Worm (Caenorhabditis elegans) whole organism, midembryonic: ENCODE measurements around the gene grl-20.

Source experiments
- T22C8.4 ChIP-seq: fragments of 200-800 bp; sonication (Bioruptor generic); IDR thresholded peaks from 2 replicates; pipeline ENCODE4 v1.3.6; 2022; ENCODE audit warnings: missing genetic modification characterization, missing compliant biosample characterization
- flt-1 ChIP-seq: fragments of 200-800 bp; sonication (Bioruptor generic); IDR thresholded peaks from 2 replicates; pipeline ENCODE4 v1.3.6; 2022; ENCODE audit warnings: missing genetic modification characterization, missing compliant biosample characterization
- klf-2 ChIP-seq: fragments of 200-800 bp; sonication (Bioruptor generic); conservative IDR thresholded peaks from 2 replicates; pipeline ENCODE4 v1.3.6; 2022; ENCODE audit warnings: missing genetic modification reagents, missing genetic modification characterization, missing compliant biosample characterization
- med-1 ChIP-seq: sonication (generic microtip); optimal IDR thresholded peaks from 2 replicates; lab custom pipeline; 2017; ENCODE audit warnings: missing genetic modification characterization, mild to moderate bottlenecking, missing compliant biosample characterization, antibody characterized with exemption, missing genetic modification reagents; ENCODE audit not compliant: insufficient read depth
- ref-1 ChIP-seq: fragments of 200-800 bp; sonication (Bioruptor generic); conservative IDR thresholded peaks from 2 replicates; pipeline ENCODE4 v1.3.6; 2022; ENCODE audit warnings: missing genetic modification reagents, missing genetic modification characterization, missing compliant biosample characterization
- tab-1 ChIP-seq: fragments of 200-800 bp; sonication (Bioruptor generic); IDR thresholded peaks from 2 replicates; pipeline ENCODE4 v1.3.6; 2022; ENCODE audit warnings: missing genetic modification characterization, missing compliant biosample characterization
- ztf-23 ChIP-seq: fragments of 200-800 bp; sonication (Bioruptor generic); IDR thresholded peaks from 2 replicates; pipeline ENCODE4 v1.3.6; 2022; ENCODE audit warnings: missing genetic modification reagents, missing genetic modification characterization, missing compliant biosample characterization
- ztf-29 ChIP-seq: fragments of 200-800 bp; sonication (Bioruptor generic); IDR thresholded peaks from 2 replicates; pipeline ENCODE4 v1.3.6; 2022; ENCODE audit warnings: missing genetic modification reagents, missing genetic modification characterization, missing compliant biosample characterization

DNA sequence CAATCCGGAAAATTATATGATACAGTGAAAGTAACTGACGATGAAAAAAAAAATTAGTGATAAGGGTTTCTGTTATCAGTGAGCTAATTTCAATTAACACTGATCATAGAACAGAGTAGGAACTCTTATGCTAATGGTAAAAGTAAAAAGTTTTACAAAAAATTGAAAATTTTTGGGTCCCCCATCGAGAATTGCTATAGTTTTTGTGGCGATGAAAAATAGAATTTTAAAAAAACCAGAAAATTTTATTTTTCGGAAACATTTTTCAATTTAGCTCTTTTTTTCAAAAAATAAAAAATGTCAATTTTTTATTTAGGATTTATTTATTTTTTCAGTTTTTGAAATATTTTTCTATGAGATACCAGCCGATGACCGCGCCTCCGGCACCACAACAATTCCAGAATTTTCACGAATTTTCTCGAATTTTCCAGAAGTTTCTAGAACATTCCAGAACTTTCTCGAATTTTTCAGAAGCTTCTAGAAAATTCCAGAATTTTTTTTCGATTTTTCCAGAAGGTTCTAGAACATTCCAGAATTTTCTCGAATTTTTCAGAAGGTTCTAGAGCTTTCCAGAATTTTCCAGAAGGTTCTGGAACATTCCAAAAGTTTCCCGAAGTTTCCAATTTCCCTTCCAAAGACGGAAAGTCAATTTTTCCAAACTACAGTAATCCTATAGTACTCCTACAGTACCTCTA, 15.2 kb downstream of the grl-20 start, which contains the start of gene C23H5.8:
- TF ChIP-seq flt-1 (GFP tag; lab: Robert Waterston, UW) (no peak), klf-2 (GFP tag; lab: Robert Waterston, UW) (no peak), tab-1 (GFP tag; lab: Robert Waterston, UW) (no peak), T22C8.4 (GFP tag; lab: Robert Waterston, UW) (no peak), med-1 (no peak), ref-1 (GFP tag; lab: Robert Waterston, UW) (no peak), ztf-23 (GFP tag; lab: Robert Waterston, UW) (no peak), ztf-29 (no peak)
